Worm (Caenorhabditis elegans) whole organism, L4 larva: Measurements from ENCODE around the gene epn-1.
A peak's percentile ranks its signal among the peaks of the same experiment; 100 is the strongest.

Experiments used
- D1046.2 ChIP-seq: fragments of 200-800 bp; sonication (Bioruptor generic); IDR thresholded peaks from 2 replicates; pipeline ENCODE4 v1.3.6; 2022; ENCODE audit warnings: missing genetic modification characterization, missing compliant biosample characterization
- F37D6.2 ChIP-seq: sonication (generic microtip); optimal IDR thresholded peaks from 2 replicates; lab custom pipeline; 2016; ENCODE audit warnings: mild to moderate bottlenecking, missing genetic modification characterization, missing compliant biosample characterization
- F49E8.2 ChIP-seq: sonication (generic microtip); optimal IDR thresholded peaks from 2 replicates; lab custom pipeline; 2016; ENCODE audit warnings: missing compliant biosample characterization, mild to moderate bottlenecking, missing genetic modification characterization, borderline replicate concordance
- R02D3.7 ChIP-seq: fragments of 150-350 bp; sonication (generic microtip); optimal IDR thresholded peaks from 3 replicates; lab custom pipeline; 2014; ENCODE audit warnings: missing biosample characterization, missing genetic modification characterization
- T26A8.4 ChIP-seq: fragments of 200-800 bp; sonication (Bioruptor generic); IDR thresholded peaks from 2 replicates; pipeline ENCODE4 v1.3.6; 2022; ENCODE audit warnings: missing genetic modification characterization, missing compliant biosample characterization
- Y5F2A.4 ChIP-seq: fragments of 200-800 bp; sonication (Bioruptor generic); optimal IDR thresholded peaks from 2 replicates; lab custom pipeline; 2018; ENCODE audit warnings: mild to moderate bottlenecking, missing genetic modification characterization, missing compliant biosample characterization
- aha-1 ChIP-seq: fragments of 150-350 bp; peaks from one replicate; lab custom pipeline; 2014; ENCODE audit warnings: missing biosample characterization, missing genetic modification characterization
- ama-1 ChIP-seq: fragments of 150-350 bp; optimal IDR thresholded peaks from 2 replicates; lab custom pipeline; 2014; ENCODE audit warnings: inconsistent platforms, mixed read lengths
- arid-1 ChIP-seq: fragments of 200-800 bp; sonication (Bioruptor generic); conservative IDR thresholded peaks from 2 replicates; pipeline ENCODE4 v1.3.6; 2022; ENCODE audit warnings: missing genetic modification reagents, missing genetic modification characterization, missing compliant biosample characterization
- cey-2 ChIP-seq: sonication (generic microtip); optimal IDR thresholded peaks from 3 replicates; lab custom pipeline; 2017; ENCODE audit warnings: missing genetic modification characterization, mild to moderate bottlenecking, missing compliant biosample characterization, antibody characterized with exemption, borderline replicate concordance; ENCODE audit not compliant: insufficient read depth
- ctbp-1 ChIP-seq: fragments of 200-800 bp; sonication (Bioruptor generic); IDR thresholded peaks from 2 replicates; pipeline ENCODE4 v1.3.6; 2022; ENCODE audit warnings: missing genetic modification reagents, missing genetic modification characterization, missing compliant biosample characterization
- daf-12 ChIP-seq: fragments of 150-350 bp; optimal IDR thresholded peaks from 2 replicates; lab custom pipeline; 2014; ENCODE audit warnings: missing biosample characterization, missing genetic modification reagents, missing genetic modification characterization
- daf-16 ChIP-seq, 3 experiments: sonication (generic microtip); optimal IDR thresholded peaks; 2 replicates each; lab custom pipeline; 2016 to 2017; ENCODE audit warnings: missing genetic modification characterization in 3 of 3, missing genetic modification reagents in 3 of 3, mild to moderate bottlenecking in 2 of 3, missing compliant biosample characterization in 2 of 3, missing biosample characterization in 1 of 3, moderate library complexity in 1 of 3
- dmd-6 ChIP-seq: fragments of 200-800 bp; sonication (Bioruptor generic); IDR thresholded peaks from 2 replicates; pipeline ENCODE4 v1.3.6; 2022; ENCODE audit warnings: missing genetic modification reagents, missing genetic modification characterization, missing compliant biosample characterization
- dmd-9 ChIP-seq: fragments of 200-800 bp; sonication (Bioruptor generic); IDR thresholded peaks from 2 replicates; pipeline ENCODE4 v1.3.6; 2022; ENCODE audit warnings: missing genetic modification reagents, missing genetic modification characterization, missing compliant biosample characterization
- hif-1 ChIP-seq, 2 experiments: sonication (generic microtip); optimal IDR thresholded peaks; 2 replicates each; lab custom pipeline; 2016 to 2017; ENCODE audit warnings: missing compliant biosample characterization in 2 of 2, missing genetic modification characterization in 2 of 2, missing genetic modification reagents in 2 of 2, missing genotype in 2 of 2, mild to moderate bottlenecking in 1 of 2
- hlh-11 ChIP-seq: fragments of 200-800 bp; sonication (Bioruptor generic); optimal IDR thresholded peaks from 2 replicates; lab custom pipeline; 2018; ENCODE audit warnings: mild to moderate bottlenecking, missing genetic modification characterization, missing compliant biosample characterization
- lim-7 ChIP-seq: fragments of 200-800 bp; sonication (Bioruptor generic); IDR thresholded peaks from 2 replicates; pipeline ENCODE4 v1.3.6; 2022; ENCODE audit warnings: missing genetic modification characterization, missing compliant biosample characterization
- lin-15B ChIP-seq: fragments of 150-350 bp; sonication (generic microtip); optimal IDR thresholded peaks from 3 replicates; lab custom pipeline; 2014; ENCODE audit warnings: missing biosample characterization, missing genetic modification characterization
- madf-5 ChIP-seq, 2 experiments: fragments of 200-800 bp; sonication (Bioruptor generic); IDR thresholded peaks; 2 replicates each; pipeline ENCODE4 v1.3.6; 2022; ENCODE audit warnings: missing compliant biosample characterization in 2 of 2, missing genetic modification characterization in 2 of 2
- mdt-29 ChIP-seq: fragments of 200-800 bp; sonication (Bioruptor generic); IDR thresholded peaks from 2 replicates; pipeline ENCODE4 v1.3.6; 2022; ENCODE audit warnings: missing genetic modification reagents, missing genetic modification characterization, missing compliant biosample characterization
- mep-1 ChIP-seq: fragments of 150-350 bp; sonication (generic microtip); optimal IDR thresholded peaks from 3 replicates; lab custom pipeline; 2014; ENCODE audit warnings: missing biosample characterization, missing genetic modification characterization
- mxl-2 ChIP-seq: fragments of 200-800 bp; sonication (Bioruptor generic); conservative IDR thresholded peaks from 2 replicates; pipeline ENCODE4 v1.3.6; 2022; ENCODE audit warnings: missing genetic modification reagents, missing genetic modification characterization, missing compliant biosample characterization
- mxl-3 ChIP-seq: fragments of 200-800 bp; sonication (Bioruptor generic); optimal IDR thresholded peaks from 2 replicates; lab custom pipeline; 2018; ENCODE audit warnings: mild to moderate bottlenecking, missing genetic modification characterization, missing compliant biosample characterization
- nhr-10 ChIP-seq: fragments of 150-350 bp; optimal IDR thresholded peaks from 2 replicates; lab custom pipeline; 2014; ENCODE audit warnings: missing biosample characterization, missing genetic modification characterization
- nhr-11 ChIP-seq: fragments of 150-350 bp; optimal IDR thresholded peaks from 2 replicates; lab custom pipeline; 2014; ENCODE audit warnings: missing biosample characterization, missing genetic modification characterization
- nhr-111 ChIP-seq: fragments of 200-800 bp; sonication (Bioruptor generic); optimal IDR thresholded peaks from 2 replicates; lab custom pipeline; 2018; ENCODE audit warnings: mild to moderate bottlenecking, missing genetic modification characterization, missing compliant biosample characterization
- nhr-48 ChIP-seq: sonication (generic microtip); optimal IDR thresholded peaks from 2 replicates; lab custom pipeline; 2016; ENCODE audit warnings: mild to moderate bottlenecking, missing genetic modification characterization, missing compliant biosample characterization
- nhr-6 ChIP-seq: fragments of 150-350 bp; optimal IDR thresholded peaks from 2 replicates; lab custom pipeline; 2014; ENCODE audit warnings: missing biosample characterization, missing genetic modification characterization
- nhr-76 ChIP-seq: fragments of 150-350 bp; optimal IDR thresholded peaks from 2 replicates; lab custom pipeline; 2014; ENCODE audit warnings: missing biosample characterization, missing genetic modification characterization
- pha-4 ChIP-seq, 2 experiments: fragments of 150-350 bp in 1 of 2; fragments of 200-800 bp in 1 of 2; sonication (Bioruptor generic) in 1 of 2; IDR thresholded peaks in 1 of 2; optimal IDR thresholded peaks in 1 of 2; 2 replicates each; pipeline versions ENCODE4 v1.3.6 to Lab custom; 2014 to 2022; ENCODE audit warnings: missing genetic modification characterization in 2 of 2, missing genetic modification reagents in 2 of 2, missing biosample characterization in 1 of 2, missing compliant biosample characterization in 1 of 2
- pqm-1 ChIP-seq: sonication (generic microtip); optimal IDR thresholded peaks from 2 replicates; lab custom pipeline; 2017; ENCODE audit warnings: missing biosample characterization, missing genetic modification characterization
- sdz-12 ChIP-seq: fragments of 200-800 bp; sonication (Bioruptor generic); optimal IDR thresholded peaks from 2 replicates; lab custom pipeline; 2018; ENCODE audit warnings: mild to moderate bottlenecking, missing genetic modification characterization, missing compliant biosample characterization
- skn-1 ChIP-seq: fragments of 150-350 bp; optimal IDR thresholded peaks from 2 replicates; lab custom pipeline; 2014; ENCODE audit warnings: missing biosample characterization, missing genetic modification characterization
- snpc-1.2 ChIP-seq: fragments of 200-800 bp; sonication (Bioruptor generic); IDR thresholded peaks from 2 replicates; pipeline ENCODE4 v1.3.6; 2022; ENCODE audit warnings: missing genetic modification reagents, missing genetic modification characterization, missing compliant biosample characterization
- spr-1 ChIP-seq: sonication (generic microtip); optimal IDR thresholded peaks from 2 replicates; lab custom pipeline; 2016; ENCODE audit warnings: mild to moderate bottlenecking, missing genetic modification characterization, missing compliant biosample characterization
- spr-3 ChIP-seq: fragments of 200-800 bp; sonication (Bioruptor generic); optimal IDR thresholded peaks from 2 replicates; lab custom pipeline; 2018; ENCODE audit warnings: mild to moderate bottlenecking, missing genetic modification characterization, missing compliant biosample characterization
- tag-97 ChIP-seq: fragments of 200-800 bp; sonication (Bioruptor generic); IDR thresholded peaks from 2 replicates; pipeline ENCODE4 v1.3.6; 2022; ENCODE audit warnings: missing genetic modification characterization, missing compliant biosample characterization
- tra-1 ChIP-seq: fragments of 200-800 bp; sonication (Bioruptor generic); IDR thresholded peaks from 2 replicates; pipeline ENCODE4 v1.3.6; 2022; ENCODE audit warnings: missing genetic modification reagents, missing genetic modification characterization, missing compliant biosample characterization
- unc-130 ChIP-seq: sonication (generic microtip); optimal IDR thresholded peaks from 2 replicates; lab custom pipeline; 2016; ENCODE audit warnings: missing genetic modification reagents, missing genetic modification characterization, missing compliant biosample characterization
- unc-39 ChIP-seq: sonication (generic microtip); optimal IDR thresholded peaks from 2 replicates; lab custom pipeline; 2017; ENCODE audit warnings: missing biosample characterization, missing genetic modification characterization
- unc-62 ChIP-seq, 3 experiments: fragments of 150-350 bp in 1 of 3; sonication (generic microtip); optimal IDR thresholded peaks in 2 of 3; peaks in 1 of 3; 1 replicate in 1 of 3; 2 replicates in 2 of 3; lab custom pipeline; 2014 to 2017; ENCODE audit warnings: missing biosample characterization in 3 of 3, missing genetic modification characterization in 3 of 3, missing genetic modification reagents in 3 of 3, missing genotype in 1 of 3
- zfp-2 ChIP-seq: sonication (generic microtip); optimal IDR thresholded peaks from 2 replicates; lab custom pipeline; 2016; ENCODE audit warnings: mild to moderate bottlenecking, missing genetic modification characterization, missing compliant biosample characterization
- ztf-11 ChIP-seq: fragments of 150-350 bp; optimal IDR thresholded peaks from 2 replicates; lab custom pipeline; 2014; ENCODE audit warnings: missing biosample characterization, missing genetic modification characterization

The epn-1 gene

DNA sequence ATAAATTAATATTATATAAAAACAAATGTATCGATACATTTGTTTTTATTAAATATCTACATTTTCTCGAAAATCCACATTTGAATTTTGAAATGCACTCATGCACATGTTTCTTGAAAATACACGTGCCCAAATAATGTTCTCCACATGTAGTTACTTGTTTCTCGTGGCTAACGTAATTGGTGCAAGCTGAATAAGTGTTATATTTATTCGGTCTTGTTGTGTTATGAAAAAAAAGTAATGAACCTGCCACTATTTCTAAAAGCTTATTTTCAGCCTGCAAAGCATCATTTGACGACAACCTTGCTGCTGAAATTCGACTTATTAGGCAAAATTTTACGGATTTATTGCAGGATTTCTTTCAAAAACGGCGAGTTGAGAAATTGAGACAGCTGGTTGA, 4.9 kb downstream of the epn-1 start (continued):
- TF ChIP-seq lin-15B (tag; lab: Kevin White, UChicago) (no peak), lim-7 (GFP tag; lab: Robert Waterston, UW) (no peak), R02D3.7 (tag; lab: Kevin White, UChicago) (no peak), F37D6.2 (tag; lab: Kevin White, UChicago) (peak; percentile 84), cey-2 (tag; lab: Kevin White, UChicago) (no peak), nhr-11 (peak; percentile 59), spr-3 (no peak), T26A8.4 (GFP tag; lab: Robert Waterston, UW) (peak; percentile 68), daf-16 (GFP tag; optimal IDR thresholded peaks at IDR 0.05; lab: Kevin White, UChicago) (peak in 1 of 2 experiments; percentile 77), daf-16 (tag; optimal IDR thresholded peaks at IDR 0.05; lab: Kevin White, UChicago) (peak; percentile 67), zfp-2 (no peak), tag-97 (no peak), ztf-11 (tag; lab: Kevin White, UChicago) (no peak), nhr-48 (tag; lab: Kevin White, UChicago) (peak; percentile 50), sdz-12 (GFP tag; lab: Kevin White, UChicago) (no peak), pha-4 (GFP tag; IDR thresholded peaks at IDR 0.05; lab: Robert Waterston, UW) (peak; percentile 25; the same call in 1 of the 2 replicates), pha-4 (tag; optimal IDR thresholded peaks at IDR 0.05; lab: Kevin White, UChicago) (peak; percentile 84), tra-1 (0 out of 2 replicates have a peak, but pooled peaks have one; percentile 12), ama-1 (lab: Kevin White, UChicago) (no peak), mxl-2 (GFP tag; lab: Robert Waterston, UW) (no peak), D1046.2 (no peak), nhr-76 (no peak), dmd-9 (no peak), dmd-6 (peak; percentile 69), nhr-10 (tag; lab: Kevin White, UChicago) (no peak), F49E8.2 (tag; lab: Kevin White, UChicago) (no peak), unc-130 (no peak), nhr-111 (GFP tag; lab: Kevin White, UChicago) (no peak), mep-1 (tag; lab: Kevin White, UChicago) (peak; percentile 89), arid-1 (GFP tag; lab: Robert Waterston, UW) (no peak), Y5F2A.4 (no peak), daf-12 (tag; lab: Kevin White, UChicago) (no peak), madf-5 (GFP tag; IDR thresholded peaks at IDR 0.05; lab: Robert Waterston, UW) (no peak), skn-1 (tag; lab: Kevin White, UChicago) (no peak), snpc-1.2 (GFP tag; lab: Robert Waterston, UW) (no peak), unc-39 (no peak), hif-1 (tag; optimal IDR thresholded peaks at IDR 0.05; lab: Kevin White, UChicago) (peak in 1 of 2 experiments; percentile 2)

DNA sequence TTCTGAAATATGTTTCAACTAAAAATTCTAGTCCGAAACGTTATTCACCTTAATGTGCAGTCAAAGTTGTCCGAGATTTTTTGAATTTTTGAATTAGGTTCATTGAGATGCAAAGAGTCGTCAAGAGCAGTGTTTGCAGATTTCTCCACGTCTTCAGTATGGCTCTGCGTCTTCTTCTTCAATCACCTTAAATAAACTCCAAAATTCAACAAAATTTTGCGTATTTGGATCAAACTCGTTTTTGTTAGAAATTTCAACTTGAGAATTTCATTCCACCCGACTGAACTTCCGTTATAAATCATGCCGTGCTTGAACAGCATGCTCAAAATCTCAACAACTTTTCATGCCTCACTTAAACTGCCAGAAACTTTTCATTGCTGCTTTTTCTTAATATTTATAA, 6.3 kb downstream of the epn-1 start, which contains the start of gene T04C10.3:
Gene T04C10.3 (plus strand): TSS at position 301 of the 400 bp plus-strand sequence.
- TF ChIP-seq hlh-11 (tag; lab: Kevin White, UChicago) (no peak), ctbp-1 (GFP tag; lab: Robert Waterston, UW) (no peak), aha-1 (no peak), pqm-1 (tag; lab: Kevin White, UChicago) (no peak), nhr-6 (no peak), unc-62 (GFP tag; optimal IDR thresholded peaks at IDR 0.05 in 1 of 2; lab: Kevin White, UChicago) (no peak), unc-62 (tag; optimal IDR thresholded peaks at IDR 0.05; lab: Kevin White, UChicago) (no peak), mxl-3 (GFP tag; lab: Kevin White, UChicago) (no peak), mdt-29 (GFP tag; lab: Robert Waterston, UW) (no peak), madf-5 (GFP tag; IDR thresholded peaks at IDR 0.05; lab: Robert Waterston, UW) (no peak), spr-1 (tag; lab: Kevin White, UChicago) (no peak)
